Worm (Caenorhabditis elegans): ENCODE data around the gene srx-48.

srx-48 gene

DNA sequence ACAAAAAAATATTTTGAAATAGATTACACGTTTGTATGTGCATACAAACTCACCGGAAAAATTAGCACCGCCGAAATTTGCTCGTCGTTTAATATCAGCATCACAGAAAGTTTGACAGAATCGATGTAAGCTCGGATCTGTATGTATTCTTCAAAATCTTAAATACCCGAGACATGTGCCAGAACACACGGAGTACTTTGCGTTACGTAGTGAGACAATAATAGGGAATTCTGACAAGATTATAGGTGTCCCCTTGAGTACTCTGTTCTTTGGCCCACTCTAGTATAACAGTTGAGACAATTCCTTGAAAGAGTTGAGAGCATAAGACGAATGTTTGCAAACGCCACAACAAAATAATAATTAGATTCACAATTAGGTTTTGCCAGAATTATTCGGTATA, at the start of gene srx-48:
srx-48 (minus strand) TSS at position 101 of the 400 bp plus-strand sequence.
- no peak for TF ChIP-seq lin-32 (GFP tag; optimal IDR thresholded peaks at IDR 0.05)
- TF ChIP-seq ztf-11 (tag; optimal IDR thresholded peaks at IDR 0.05): no peak
- no peak for TF ChIP-seq lin-13 (tag; optimal IDR thresholded peaks at IDR 0.05)
- TF ChIP-seq drap-1 (GFP tag; optimal IDR thresholded peaks at IDR 0.05): no peak
- TF ChIP-seq unc-120 (tag; optimal IDR thresholded peaks at IDR 0.05; ENCODE audit: poor library complexity, severe bottlenecking): no peak
- no peak for TF ChIP-seq flh-1 (GFP tag; optimal IDR thresholded peaks at IDR 0.05)
- TF ChIP-seq pha-4 (tag; optimal IDR thresholded peaks at IDR 0.05): no peak
- TF ChIP-seq bed-3 (GFP tag; optimal IDR thresholded peaks at IDR 0.05): no peak
- no peak for TF ChIP-seq nhr-76 (tag; optimal IDR thresholded peaks at IDR 0.05)
- no peak for TF ChIP-seq zip-8 (tag; optimal IDR thresholded peaks at IDR 0.05)
- no peak for TF ChIP-seq ces-1 (GFP tag; optimal IDR thresholded peaks at IDR 0.05)

DNA sequence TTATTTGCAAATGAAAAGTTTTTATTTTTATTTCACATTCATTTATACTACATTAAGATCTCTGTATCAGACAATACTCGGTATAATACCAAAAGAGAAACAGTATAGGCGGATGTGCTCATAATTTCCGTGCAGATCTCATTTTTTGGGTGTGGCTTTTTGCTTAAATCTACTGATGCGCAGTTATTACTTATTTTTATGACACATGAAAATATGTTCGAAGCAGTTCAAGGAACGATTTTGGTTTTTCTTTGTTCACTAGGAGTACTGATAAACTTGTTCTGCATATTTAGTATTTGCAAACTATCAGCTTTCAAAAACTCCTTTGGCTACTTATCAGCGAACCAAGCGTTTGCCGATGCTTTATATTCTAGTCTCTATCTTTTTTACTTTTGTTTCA, 48.9 kb upstream of the srx-48 start, which contains the start of gene srx-58:
srx-58 (plus strand) TSS at position 301 of the 400 bp plus-strand sequence.
- no peak for TF ChIP-seq lin-32 (GFP tag; optimal IDR thresholded peaks at IDR 0.05)
- TF ChIP-seq tbx-8 (GFP tag; optimal IDR thresholded peaks at IDR 0.05): no peak
- no peak for TF ChIP-seq sptf-1 (tag; optimal IDR thresholded peaks at IDR 0.05)
- TF ChIP-seq cnd-1 (tag; optimal IDR thresholded peaks at IDR 0.05): no peak
- TF ChIP-seq flh-1 (GFP tag; optimal IDR thresholded peaks at IDR 0.05): no peak
- no peak for TF ChIP-seq nhr-28 (tag; optimal IDR thresholded peaks at IDR 0.05)
- no peak for TF ChIP-seq blmp-1 (tag; optimal IDR thresholded peaks at IDR 0.05)
- no peak for TF ChIP-seq pha-4 (tag; optimal IDR thresholded peaks at IDR 0.05)
- no peak for TF ChIP-seq elt-1 (tag; optimal IDR thresholded peaks at IDR 0.05; ENCODE audit: borderline replicate concordance, insufficient read depth)
- no peak for TF ChIP-seq hlh-1 (tag; optimal IDR thresholded peaks at IDR 0.05)
- TF ChIP-seq ham-2 (GFP tag; optimal IDR thresholded peaks at IDR 0.05): no peak
- no peak for TF ChIP-seq snpc-4 (tag; optimal IDR thresholded peaks at IDR 0.05)
- TF ChIP-seq unc-39 (tag; optimal IDR thresholded peaks at IDR 0.05): no peak
- TF ChIP-seq unc-62 (GFP tag; optimal IDR thresholded peaks at IDR 0.05): no peak
- no peak for TF ChIP-seq nhr-2 (tag; optimal IDR thresholded peaks at IDR 0.05)
- TF ChIP-seq ceh-39 (tag; optimal IDR thresholded peaks at IDR 0.05): no peak
- no peak for TF ChIP-seq lin-13 (tag; optimal IDR thresholded peaks at IDR 0.05)
- no peak for TF ChIP-seq ztf-11 (tag; optimal IDR thresholded peaks at IDR 0.05)

DNA sequence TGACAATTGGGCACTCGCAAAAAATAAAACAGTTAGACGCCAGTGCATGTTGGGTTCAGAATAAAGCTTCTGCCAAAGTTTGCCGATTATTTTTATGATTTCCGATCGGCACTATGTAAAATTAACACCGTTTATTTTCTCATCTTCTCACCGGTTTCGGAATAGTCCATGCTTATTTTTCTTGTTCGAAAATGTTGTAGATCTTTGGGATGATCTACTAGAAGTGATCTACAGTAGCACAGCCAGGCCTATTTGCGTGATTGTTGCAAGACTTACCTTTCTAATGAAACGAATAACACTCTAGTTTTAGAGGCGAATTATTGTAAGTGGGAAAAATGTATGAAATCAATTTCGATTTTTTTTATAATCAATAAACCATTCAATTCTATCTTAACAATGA, 47.1 kb upstream of the srx-48 start, which contains the start of gene clec-231:
clec-231 (minus strand) TSS at position 101 of the 400 bp plus-strand sequence.
- TF ChIP-seq lsy-2 (tag; optimal IDR thresholded peaks at IDR 0.05): no peak
- TF ChIP-seq nhr-28 (tag; optimal IDR thresholded peaks at IDR 0.05): no peak
- TF ChIP-seq ham-2 (GFP tag; optimal IDR thresholded peaks at IDR 0.05): no peak
- TF ChIP-seq ztf-11 (tag; optimal IDR thresholded peaks at IDR 0.05): no peak
- no peak for TF ChIP-seq blmp-1 (tag; optimal IDR thresholded peaks at IDR 0.05)
- no peak for TF ChIP-seq cnd-1 (tag; optimal IDR thresholded peaks at IDR 0.05)
- TF ChIP-seq nhr-237 (tag; optimal IDR thresholded peaks at IDR 0.05): no peak
- no peak for TF ChIP-seq unc-39 (tag; optimal IDR thresholded peaks at IDR 0.05)
- no peak for TF ChIP-seq zip-8 (tag; optimal IDR thresholded peaks at IDR 0.05)

- TF ChIP-seq cnd-1 (tag; optimal IDR thresholded peaks at IDR 0.05) (no peak), flh-1 (GFP tag; optimal IDR thresholded peaks at IDR 0.05) (no peak), elt-1 (tag; optimal IDR thresholded peaks at IDR 0.05; ENCODE audit: borderline replicate concordance, insufficient read depth) (no peak), ceh-39 (tag; optimal IDR thresholded peaks at IDR 0.05) (no peak), hlh-1 (tag; optimal IDR thresholded peaks at IDR 0.05) (no peak)
Measured at ce11 chrV:15349044-15349443, 45.5 kb upstream of the srx-48 start, which contains the start of gene clec-230. Gene clec-230, minus strand, starts transcription at chrV:15349144.

- TF ChIP-seq nhr-28 (tag; optimal IDR thresholded peaks at IDR 0.05) (no peak), mep-1 (tag; optimal IDR thresholded peaks at IDR 0.05) (no peak), elt-3 (tag; optimal IDR thresholded peaks at IDR 0.05) (no peak), cnd-1 (tag; optimal IDR thresholded peaks at IDR 0.05) (no peak), ceh-83 (GFP tag; optimal IDR thresholded peaks at IDR 0.05) (no peak)
Measured at ce11 chrV:15347292-15347691, 43.8 kb upstream of the srx-48 start, which contains the start of gene C29F3.3. Gene C29F3.3, minus strand, starts transcription at chrV:15347392.

- TF ChIP-seq unc-120 (tag; optimal IDR thresholded peaks at IDR 0.05; ENCODE audit: poor library complexity, severe bottlenecking) (no peak), ces-1 (GFP tag; optimal IDR thresholded peaks at IDR 0.05) (no peak), mep-1 (tag; optimal IDR thresholded peaks at IDR 0.05) (no peak), ceh-43 (GFP tag; optimal IDR thresholded peaks at IDR 0.05) (no peak)
Measured at ce11 chrV:15344481-15344880, 41.0 kb upstream of the srx-48 start, which contains the start of gene wrt-8. Gene wrt-8, minus strand, starts transcription at chrV:15344581.
